Fruit fly (Drosophila melanogaster) whole organism, embryonic: ENCODE data around the gene mmy.

ENCODE experiments used
- ATbp ChIP-seq: fragments of 200-800 bp; sonication (Bioruptor generic); optimal IDR thresholded peaks from 2 replicates; lab custom pipeline; 2017; ENCODE audit warnings: missing biosample characterization, mild to moderate bottlenecking, missing genetic modification characterization, missing genetic modification reagents
- Atf-2 ChIP-seq: fragments of 200-800 bp; sonication (Bioruptor generic); optimal IDR thresholded peaks from 2 replicates; lab custom pipeline; 2016; ENCODE audit warnings: missing biosample characterization, missing genetic modification characterization
- CG11696 ChIP-seq: fragments of 200-800 bp; sonication (Bioruptor generic); IDR thresholded peaks from 2 replicates; pipeline ENCODE4 v1.3.6; 2022; ENCODE audit warnings: missing biosample characterization, missing genetic modification characterization
- CG14667 ChIP-seq: fragments of 200-800 bp; sonication (Bioruptor generic); IDR thresholded peaks from 2 replicates; pipeline ENCODE4 v1.3.6; 2022; ENCODE audit warnings: missing biosample characterization, missing genetic modification characterization
- CG1647 ChIP-seq: fragments of 200-800 bp; sonication (Bioruptor generic); optimal IDR thresholded peaks from 3 replicates; lab custom pipeline; 2016; ENCODE audit warnings: missing biosample characterization, missing genetic modification characterization
- CG18599 ChIP-seq: fragments of 200-800 bp; sonication (Bioruptor generic); optimal IDR thresholded peaks from 3 replicates; lab custom pipeline; 2017; ENCODE audit warnings: missing biosample characterization, missing genetic modification characterization, mild to moderate bottlenecking, moderate library complexity, missing genetic modification reagents
- CG2129 ChIP-seq: fragments of 200-800 bp; sonication (Bioruptor generic); IDR thresholded peaks from 2 replicates; pipeline ENCODE4 v1.3.6; 2022; ENCODE audit warnings: missing biosample characterization, missing genetic modification characterization; ENCODE audit not compliant: partially characterized antibody
- CG2712 ChIP-seq: fragments of 200-800 bp; optimal IDR thresholded peaks from 3 replicates; lab custom pipeline; 2019; ENCODE audit warnings: missing biosample characterization, mild to moderate bottlenecking, missing genetic modification characterization, moderate library complexity
- CG3163 ChIP-seq: fragments of 200-800 bp; sonication (Bioruptor generic); optimal IDR thresholded peaks from 3 replicates; lab custom pipeline; 2016; ENCODE audit warnings: missing biosample characterization, missing genetic modification characterization
- CG32772 ChIP-seq: fragments of 200-800 bp; sonication (Bioruptor generic); IDR thresholded peaks from 2 replicates; pipeline ENCODE4 v1.3.6; 2022; ENCODE audit warnings: missing biosample characterization, missing genetic modification characterization
- CG3838 ChIP-seq: fragments of 200-800 bp; sonication (Bioruptor generic); optimal IDR thresholded peaks from 3 replicates; lab custom pipeline; 2016; ENCODE audit warnings: missing biosample characterization, missing genetic modification characterization
- CG4707 ChIP-seq: fragments of 200-800 bp; sonication (Bioruptor generic); optimal IDR thresholded peaks from 2 replicates; lab custom pipeline; 2018; ENCODE audit warnings: missing biosample characterization, mild to moderate bottlenecking, missing genetic modification characterization, moderate library complexity
- CG5180 ChIP-seq: fragments of 200-800 bp; sonication (Bioruptor generic); optimal IDR thresholded peaks from 3 replicates; lab custom pipeline; 2017; ENCODE audit warnings: missing biosample characterization, missing genetic modification characterization, mild to moderate bottlenecking, moderate library complexity, missing genetic modification reagents
- CG5953 ChIP-seq: fragments of 200-800 bp; sonication (Bioruptor generic); IDR thresholded peaks from 2 replicates; pipeline ENCODE4 v1.3.6; 2022; ENCODE audit warnings: missing biosample characterization, missing genetic modification characterization
- CG7556 ChIP-seq: fragments of 200-800 bp; sonication (Bioruptor generic); optimal IDR thresholded peaks from 2 replicates; lab custom pipeline; 2017; ENCODE audit warnings: missing biosample characterization, mild to moderate bottlenecking, missing genetic modification characterization
- CG7786 ChIP-seq: fragments of 200-800 bp; sonication (Bioruptor generic); optimal IDR thresholded peaks from 2 replicates; lab custom pipeline; 2016; ENCODE audit warnings: missing biosample characterization, missing genetic modification characterization
- CG7928 ChIP-seq: fragments of 200-800 bp; sonication (Bioruptor generic); optimal IDR thresholded peaks from 2 replicates; lab custom pipeline; 2017; ENCODE audit warnings: missing biosample characterization, mild to moderate bottlenecking, missing genetic modification characterization
- CG8924 ChIP-seq: fragments of 200-800 bp; optimal IDR thresholded peaks from 3 replicates; lab custom pipeline; 2019; ENCODE audit warnings: missing biosample characterization, mild to moderate bottlenecking, missing genetic modification characterization, moderate library complexity
- Chrac-16 ChIP-seq: fragments of 200-800 bp; sonication (Bioruptor generic); optimal IDR thresholded peaks from 3 replicates; lab custom pipeline; 2016; ENCODE audit warnings: missing biosample characterization, missing genetic modification characterization
- D ChIP-seq, 2 experiments: fragments of 200-800 bp in 1 of 2; fragments of >200 bp in 1 of 2; sonication (Bioruptor generic) in 1 of 2; optimal IDR thresholded peaks; 2 replicates in 1 of 2; 3 replicates in 1 of 2; lab custom pipeline; 2017; ENCODE audit warnings: mild to moderate bottlenecking in 1 of 2, missing biosample characterization in 1 of 2, missing genetic modification characterization in 1 of 2, missing genetic modification reagents in 1 of 2
- E2f1 ChIP-seq: fragments of 200-800 bp; sonication (Bioruptor generic); IDR thresholded peaks from 2 replicates; pipeline ENCODE4 v1.3.6; 2022; ENCODE audit warnings: missing biosample characterization, missing genetic modification characterization
- Eip74EF ChIP-seq, 2 experiments: fragments of 200-800 bp in 1 of 2; fragments of >200 bp in 1 of 2; sonication (Bioruptor generic) in 1 of 2; optimal IDR thresholded peaks; 2 replicates each; lab custom pipeline; 2017 to 2019; ENCODE audit warnings: missing biosample characterization in 2 of 2, missing genetic modification characterization in 2 of 2, mild to moderate bottlenecking in 1 of 2, moderate library complexity in 1 of 2
- Fer1 ChIP-seq: fragments of 200-800 bp; sonication (Bioruptor generic); optimal IDR thresholded peaks from 2 replicates; lab custom pipeline; 2017; ENCODE audit warnings: missing biosample characterization, mild to moderate bottlenecking, missing genetic modification characterization
- Hand ChIP-seq: fragments of 200-800 bp; sonication (Bioruptor generic); optimal IDR thresholded peaks from 2 replicates; lab custom pipeline; 2017; ENCODE audit warnings: mild to moderate bottlenecking, missing biosample characterization, missing genetic modification reagents, missing genetic modification characterization
- Nf-YA ChIP-seq: fragments of 200-800 bp; sonication (Bioruptor generic); IDR thresholded peaks from 2 replicates; pipeline ENCODE4 v1.3.6; 2022; ENCODE audit warnings: missing biosample characterization, missing genetic modification characterization
- Oaz ChIP-seq: fragments of 200-800 bp; sonication (Bioruptor generic); IDR thresholded peaks from 2 replicates; pipeline ENCODE4 v1.3.6; 2022; ENCODE audit warnings: missing biosample characterization, missing genetic modification characterization
- Six4 ChIP-seq: fragments of 200-800 bp; sonication (Bioruptor generic); optimal IDR thresholded peaks from 2 replicates; lab custom pipeline; 2016; ENCODE audit warnings: missing biosample characterization, missing genetic modification characterization
- Sox102F ChIP-seq: fragments of 200-800 bp; sonication (Bioruptor generic); optimal IDR thresholded peaks from 2 replicates; lab custom pipeline; 2018; ENCODE audit warnings: missing biosample characterization, mild to moderate bottlenecking, missing genetic modification characterization, moderate library complexity
- Stat92E ChIP-seq, 3 experiments: fragments of >200 bp in 2 of 3; fragments of 200-800 bp in 1 of 3; sonication (Bioruptor generic) in 1 of 3; optimal IDR thresholded peaks; 2 replicates each; lab custom pipeline; 2017 to 2019; ENCODE audit warnings: missing biosample characterization in 3 of 3, missing genetic modification characterization in 3 of 3, mild to moderate bottlenecking in 1 of 3, moderate library complexity in 1 of 3
- Taf1 ChIP-seq: fragments of 200-800 bp; sonication (Bioruptor generic); IDR thresholded peaks from 2 replicates; pipeline ENCODE4 v1.3.6; 2022; ENCODE audit warnings: missing biosample characterization, missing genetic modification characterization
- Xbp1 ChIP-seq: fragments of 200-800 bp; sonication (Bioruptor generic); optimal IDR thresholded peaks from 3 replicates; lab custom pipeline; 2016; ENCODE audit warnings: missing biosample characterization, mild to moderate bottlenecking, missing genetic modification characterization
- ash1 ChIP-seq: fragments of 200-800 bp; sonication (Bioruptor generic); optimal IDR thresholded peaks from 2 replicates; lab custom pipeline; 2018; ENCODE audit warnings: missing biosample characterization, mild to moderate bottlenecking, missing genetic modification characterization
- da ChIP-seq: fragments of 200-800 bp; sonication (Bioruptor generic); optimal IDR thresholded peaks from 2 replicates; lab custom pipeline; 2016; ENCODE audit warnings: missing biosample characterization, missing genetic modification characterization
- ems ChIP-seq: fragments of 200-800 bp; sonication (Bioruptor generic); optimal IDR thresholded peaks from 3 replicates; lab custom pipeline; 2016; ENCODE audit warnings: missing biosample characterization, missing genetic modification characterization
- gsb ChIP-seq: fragments of 200-800 bp; sonication (Bioruptor generic); IDR thresholded peaks from 2 replicates; pipeline ENCODE4 v1.3.6; 2022; ENCODE audit warnings: missing biosample characterization, missing genetic modification characterization
- gsb-n ChIP-seq: fragments of 200-800 bp; sonication (Bioruptor generic); optimal IDR thresholded peaks from 3 replicates; lab custom pipeline; 2018; ENCODE audit warnings: missing biosample characterization, mild to moderate bottlenecking, missing genetic modification characterization
- inv ChIP-seq: fragments of 200-800 bp; sonication (Bioruptor generic); IDR thresholded peaks from 2 replicates; pipeline ENCODE4 v1.3.6; 2022; ENCODE audit warnings: missing biosample characterization, missing genetic modification characterization; ENCODE audit not compliant: partially characterized antibody
- jigr1 ChIP-seq: fragments of 200-800 bp; sonication (Bioruptor generic); IDR thresholded peaks from 3 replicates; pipeline ENCODE4 v1.3.6; 2022; ENCODE audit warnings: missing biosample characterization, missing genetic modification characterization
- klu ChIP-seq: fragments of 200-800 bp; sonication (Bioruptor generic); IDR thresholded peaks from 2 replicates; pipeline ENCODE4 v1.3.6; 2022; ENCODE audit warnings: missing biosample characterization, missing genetic modification characterization
- kni ChIP-seq: fragments of 200-800 bp; sonication (Bioruptor generic); optimal IDR thresholded peaks from 3 replicates; lab custom pipeline; 2017; ENCODE audit warnings: mild to moderate bottlenecking, missing biosample characterization, missing genetic modification reagents, missing genetic modification characterization
- lbe ChIP-seq: fragments of 200-800 bp; sonication (Bioruptor generic); optimal IDR thresholded peaks from 2 replicates; lab custom pipeline; 2016; ENCODE audit warnings: missing biosample characterization, mild to moderate bottlenecking, missing genetic modification characterization
- nerfin-1 ChIP-seq: fragments of 200-800 bp; sonication (Bioruptor generic); optimal IDR thresholded peaks from 3 replicates; lab custom pipeline; 2019; ENCODE audit warnings: missing biosample characterization, mild to moderate bottlenecking, missing genetic modification characterization, moderate library complexity
- odd ChIP-seq: fragments of 200-800 bp; sonication (Bioruptor generic); optimal IDR thresholded peaks from 2 replicates; lab custom pipeline; 2017; ENCODE audit warnings: missing biosample characterization, mild to moderate bottlenecking, missing genetic modification characterization
- p53 ChIP-seq: fragments of 200-800 bp; sonication (Bioruptor generic); optimal IDR thresholded peaks from 2 replicates; lab custom pipeline; 2016; ENCODE audit warnings: missing biosample characterization, missing genetic modification characterization
- prd ChIP-seq, 3 experiments: fragments of >200 bp in 2 of 3; fragments of 200-800 bp in 1 of 3; sonication (Bioruptor generic) in 1 of 3; optimal IDR thresholded peaks in 2 of 3; IDR thresholded peaks in 1 of 3; 2 replicates in 2 of 3; 3 replicates in 1 of 3; pipeline versions ENCODE4 v1.3.6 to Lab custom; 2017 to 2022; ENCODE audit warnings: missing biosample characterization in 1 of 3, missing genetic modification characterization in 1 of 3
- pzg ChIP-seq: fragments of 200-800 bp; sonication (Bioruptor generic); optimal IDR thresholded peaks from 3 replicates; lab custom pipeline; 2018; ENCODE audit warnings: missing biosample characterization, mild to moderate bottlenecking, missing genetic modification characterization, moderate library complexity
- ro ChIP-seq: fragments of 200-800 bp; sonication (Bioruptor generic); IDR thresholded peaks from 2 replicates; pipeline ENCODE4 v1.3.6; 2022; ENCODE audit warnings: missing biosample characterization, missing genetic modification characterization
- trh ChIP-seq: fragments of 200-800 bp; sonication (Bioruptor generic); optimal IDR thresholded peaks from 2 replicates; lab custom pipeline; 2016; ENCODE audit warnings: missing biosample characterization, missing genetic modification characterization
- tup ChIP-seq: fragments of 200-800 bp; sonication (Bioruptor generic); optimal IDR thresholded peaks from 2 replicates; lab custom pipeline; 2016; ENCODE audit warnings: missing biosample characterization, mild to moderate bottlenecking, missing genetic modification characterization, moderate library complexity
- zen ChIP-seq: fragments of 200-800 bp; sonication (Bioruptor generic); optimal IDR thresholded peaks from 3 replicates; lab custom pipeline; 2018; ENCODE audit warnings: missing biosample characterization, mild to moderate bottlenecking, missing genetic modification characterization, moderate library complexity

Gene mmy

dm6 chr2L:6481310-6481738, 7.6 kb upstream of the mmy start (continued):
- no peak for TF ChIP-seq Oaz (GFP tag; lab: Robert Waterston, UW)
- TF ChIP-seq pzg (GFP tag; lab: Kevin White, UChicago) = peak; percentile 65
- no peak for TF ChIP-seq CG2712 (tag; lab: Kevin White, UChicago)
- no peak for TF ChIP-seq prd (optimal IDR thresholded peaks at IDR 0.05; lab: Kevin White, UChicago)
- no peak for TF ChIP-seq prd (GFP tag; IDR thresholded peaks at IDR 0.05; lab: Robert Waterston, UW)
- TF ChIP-seq Xbp1 = no peak
- no peak for TF ChIP-seq odd
- no peak for TF ChIP-seq Stat92E (GFP tag; optimal IDR thresholded peaks at IDR 0.05; lab: Kevin White, UChicago)
- no peak for TF ChIP-seq ash1
- TF ChIP-seq tup (GFP tag; lab: Kevin White, UChicago) = no peak
- TF ChIP-seq CG5953 (GFP tag; lab: Robert Waterston, UW) = no peak
- no peak for TF ChIP-seq CG7556 (GFP tag; lab: Kevin White, UChicago)
- peak; percentile 59 for TF ChIP-seq p53 (GFP tag; lab: Kevin White, UChicago)
- no peak; the same call in 1 of the 2 replicates for TF ChIP-seq E2f1 (GFP tag; lab: Robert Waterston, UW)
- no peak for TF ChIP-seq CG11696 (GFP tag; lab: Robert Waterston, UW)
- no peak for TF ChIP-seq inv (GFP tag; lab: Robert Waterston, UW)
- no peak for TF ChIP-seq CG7928 (GFP tag; lab: Kevin White, UChicago)
- peak; percentile 26 for TF ChIP-seq D (optimal IDR thresholded peaks at IDR 0.05; lab: Kevin White, UChicago)
- no peak for TF ChIP-seq D (GFP tag; optimal IDR thresholded peaks at IDR 0.05; lab: Kevin White, UChicago)
- TF ChIP-seq gsb = no peak
- TF ChIP-seq klu (GFP tag; lab: Robert Waterston, UW) = no peak
- TF ChIP-seq Hand = no peak
- peak; percentile 24 for TF ChIP-seq CG8924 (tag; lab: Kevin White, UChicago)
- no peak for TF ChIP-seq Eip74EF (GFP tag; optimal IDR thresholded peaks at IDR 0.05; lab: Kevin White, UChicago)
- no peak for TF ChIP-seq CG14667
- no peak for TF ChIP-seq Taf1 (GFP tag; lab: Robert Waterston, UW)
- TF ChIP-seq Fer1 (GFP tag; lab: Kevin White, UChicago) = peak; percentile 40
- no peak for TF ChIP-seq CG7786 (GFP tag; lab: Kevin White, UChicago)
- no peak for TF ChIP-seq Sox102F (GFP tag; lab: Kevin White, UChicago)
- no peak for TF ChIP-seq Chrac-16
- TF ChIP-seq CG5180 (GFP tag; lab: Kevin White, UChicago) = no peak
- no peak for TF ChIP-seq ro
- TF ChIP-seq lbe = no peak
- no peak for TF ChIP-seq CG2129
- TF ChIP-seq gsb-n (tag; lab: Kevin White, UChicago) = peak; percentile 47
- TF ChIP-seq jigr1 (GFP tag; lab: Robert Waterston, UW) = no peak
- TF ChIP-seq ems (GFP tag; lab: Kevin White, UChicago) = no peak
- TF ChIP-seq Six4 (GFP tag; lab: Kevin White, UChicago) = no peak
- TF ChIP-seq CG1647 (GFP tag; lab: Kevin White, UChicago) = peak; percentile 7
- no peak for TF ChIP-seq nerfin-1 (tag; lab: Kevin White, UChicago)
- peak; percentile 83 for TF ChIP-seq kni (GFP tag; lab: Kevin White, UChicago)
- TF ChIP-seq CG4707 = no peak
- TF ChIP-seq CG18599 (GFP tag; lab: Kevin White, UChicago) = peak; percentile 32
- no peak for TF ChIP-seq trh (GFP tag; lab: Kevin White, UChicago)
- no peak for TF ChIP-seq Nf-YA
- TF ChIP-seq ATbp (GFP tag; lab: Kevin White, UChicago) = no peak
- no peak for TF ChIP-seq CG3838 (GFP tag; lab: Kevin White, UChicago)
- TF ChIP-seq da (GFP tag; lab: Kevin White, UChicago) = no peak
- peak; percentile 75 for TF ChIP-seq CG32772 (GFP tag; lab: Robert Waterston, UW)
- TF ChIP-seq CG3163 (GFP tag; lab: Kevin White, UChicago) = no peak
- TF ChIP-seq Atf-2 (GFP tag; lab: Kevin White, UChicago) = no peak
- peak; percentile 26 for TF ChIP-seq zen (tag; lab: Kevin White, UChicago)
